Fruit fly (Drosophila melanogaster): Measurements from ENCODE around the gene lz.

The lz gene

DNA sequence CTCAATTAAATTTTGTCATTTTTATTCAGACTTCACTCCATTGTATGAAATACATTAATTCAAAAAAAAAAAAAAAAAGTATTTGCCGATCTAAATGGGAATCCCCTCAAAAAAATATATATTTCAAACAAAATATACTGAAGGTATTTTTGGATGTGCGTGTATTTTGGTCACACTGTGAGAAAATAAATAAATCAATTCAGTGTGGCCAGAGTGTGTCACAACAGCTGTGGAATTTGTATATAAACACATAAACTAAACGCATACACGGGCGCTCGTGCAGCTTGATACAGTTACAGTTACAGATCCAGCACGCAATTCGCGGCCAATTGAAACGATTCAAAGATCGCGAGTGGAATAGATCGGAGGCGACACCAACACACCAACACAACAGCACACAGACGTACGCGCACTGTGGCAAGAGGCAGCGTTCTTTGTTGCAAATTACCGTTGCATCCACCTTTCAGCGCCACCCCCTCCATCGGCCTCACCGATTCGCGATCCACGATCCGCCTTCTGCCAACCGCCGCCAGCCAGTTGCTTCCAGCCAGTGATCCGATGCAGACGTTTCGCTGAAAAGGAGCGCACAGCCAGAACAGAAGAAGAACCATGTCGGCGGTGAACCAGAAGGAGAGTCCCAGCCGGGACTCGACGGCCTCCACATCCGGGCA, 34.2 kb upstream of the lz start, which contains the start of gene CG17754 (continued):
- TF ChIP-seq B-H2 (GFP tag; optimal IDR thresholded peaks at IDR 0.05) (no peak), CkIIα-i1 (GFP tag; IDR thresholded peaks at IDR 0.05) (no peak), CG9797 (GFP tag; optimal IDR thresholded peaks at IDR 0.05) (peak; percentile 78), crp (GFP tag; optimal IDR thresholded peaks at IDR 0.05) (peak; percentile 21 to 83), CG11504 (tag; optimal IDR thresholded peaks at IDR 0.05) (peak; percentile 40), CG15073 (GFP tag; optimal IDR thresholded peaks at IDR 0.05) (no peak), CoRest (tag; optimal IDR thresholded peaks at IDR 0.05) (peak; percentile 79), CG13894 (tag; optimal IDR thresholded peaks at IDR 0.05) (no peak), zfh1 (GFP tag; IDR thresholded peaks at IDR 0.05) (no peak), CG8924 (tag; optimal IDR thresholded peaks at IDR 0.05) (peak; percentile 34), Abd-B (GFP tag; optimal IDR thresholded peaks at IDR 0.05) (no peak), NC2α (GFP tag; optimal IDR thresholded peaks at IDR 0.05) (no peak), CG17328 (GFP tag; IDR thresholded peaks at IDR 0.05) (no peak)

DNA sequence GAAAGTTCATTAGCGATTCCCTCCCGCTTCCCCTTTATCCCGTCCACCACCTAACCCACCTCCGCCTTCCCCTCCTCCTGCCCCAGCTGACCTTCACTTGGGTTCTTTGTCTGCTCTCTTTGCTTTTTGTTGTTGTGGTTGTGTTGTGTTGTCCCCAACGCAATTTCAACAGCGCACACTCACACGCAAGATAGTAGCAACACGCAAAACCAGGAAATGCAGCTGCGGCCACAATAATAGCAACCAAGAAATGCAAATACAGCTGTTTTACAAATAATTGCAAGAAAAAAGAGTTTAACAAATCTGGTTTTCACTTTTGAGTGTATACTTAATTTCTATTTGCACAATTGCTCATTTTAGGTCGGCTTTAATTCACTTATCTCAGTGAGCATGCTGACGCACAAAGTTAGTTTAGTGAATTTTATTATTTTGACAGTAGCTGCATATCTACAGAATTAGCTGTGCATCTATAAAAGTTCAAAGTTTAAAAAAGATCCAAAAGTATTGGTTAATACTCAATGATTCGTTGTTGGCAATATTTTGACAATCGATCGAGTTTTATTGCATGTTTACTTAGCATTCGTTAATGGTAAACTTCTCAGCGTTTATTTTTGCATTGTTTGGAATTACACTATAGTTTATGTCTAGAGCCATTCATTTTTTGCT, 33.1 kb upstream of the lz start:
- TF ChIP-seq CG1603 (tag; optimal IDR thresholded peaks at IDR 0.05) = peak; percentile 54
- no peak for TF ChIP-seq CG6175 (GFP tag; IDR thresholded peaks at IDR 0.05)
- no peak for TF ChIP-seq CG31441 (GFP tag; IDR thresholded peaks at IDR 0.05)
- TF ChIP-seq CG9437 (GFP tag; optimal IDR thresholded peaks at IDR 0.05) = peak; percentile 7
- no peak for TF ChIP-seq tio (GFP tag; optimal IDR thresholded peaks at IDR 0.05)
- no peak for TF ChIP-seq abd-A (tag; optimal IDR thresholded peaks at IDR 0.05)
- TF ChIP-seq slp2 (GFP tag; optimal IDR thresholded peaks at IDR 0.05) = no peak
- TF ChIP-seq CG9817 (tag; optimal IDR thresholded peaks at IDR 0.05) = no peak
- no peak for TF ChIP-seq NK7.1 (GFP tag; optimal IDR thresholded peaks at IDR 0.05)
- TF ChIP-seq Ets97D (GFP tag; optimal IDR thresholded peaks at IDR 0.05) = no peak
- TF ChIP-seq pnt (GFP tag; optimal IDR thresholded peaks at IDR 0.05) = peak; percentile 3
- TF ChIP-seq ac (GFP tag; optimal IDR thresholded peaks at IDR 0.05) = no peak
- TF ChIP-seq gcm2 (GFP tag; optimal IDR thresholded peaks at IDR 0.05) = no peak
- peak; percentile 24 for TF ChIP-seq Blimp-1 (GFP tag; optimal IDR thresholded peaks at IDR 0.05)
- no peak for TF ChIP-seq bab2 (GFP tag; optimal IDR thresholded peaks at IDR 0.05)
- no peak for TF ChIP-seq inv (GFP tag; IDR thresholded peaks at IDR 0.05; ENCODE audit: partially characterized antibody)
- no peak for TF ChIP-seq sd (tag; optimal IDR thresholded peaks at IDR 0.05)
- TF ChIP-seq CG3847 (GFP tag; IDR thresholded peaks at IDR 0.05) = no peak
- peak; percentile 31 for TF ChIP-seq Oli (tag; optimal IDR thresholded peaks at IDR 0.05)
- TF ChIP-seq MESR4 (GFP tag; optimal IDR thresholded peaks at IDR 0.05) = no peak
- TF ChIP-seq tup (GFP tag; optimal IDR thresholded peaks at IDR 0.05) = no peak
- TF ChIP-seq CG8944 (GFP tag; optimal IDR thresholded peaks at IDR 0.05) = no peak
- TF ChIP-seq cato (GFP tag; optimal IDR thresholded peaks at IDR 0.05; ENCODE audit: borderline replicate concordance) = no peak
- TF ChIP-seq CG10959 (GFP tag; IDR thresholded peaks at IDR 0.05) = no peak
- no peak for TF ChIP-seq CG15479 (GFP tag; optimal IDR thresholded peaks at IDR 0.05)
- no peak for TF ChIP-seq CG17829 (tag; optimal IDR thresholded peaks at IDR 0.05)
- no peak for TF ChIP-seq CG14667 (GFP tag; IDR thresholded peaks at IDR 0.05)
- peak; percentile 7 for TF ChIP-seq Camta (GFP tag; optimal IDR thresholded peaks at IDR 0.05)
- TF ChIP-seq CG32532 (GFP tag; IDR thresholded peaks at IDR 0.05) = no peak
- TF ChIP-seq CG5953 (GFP tag; IDR thresholded peaks at IDR 0.05) = no peak
- TF ChIP-seq Aef1 (GFP tag; IDR thresholded peaks at IDR 0.05) = no peak
- no peak for TF ChIP-seq CG7963 (GFP tag; IDR thresholded peaks at IDR 0.05; ENCODE audit: partially characterized antibody)
- TF ChIP-seq tap (tag; optimal IDR thresholded peaks at IDR 0.05) = no peak
- TF ChIP-seq Bteb2 (GFP tag; optimal IDR thresholded peaks at IDR 0.05) = no peak
- no peak for TF ChIP-seq Dbx (GFP tag; IDR thresholded peaks at IDR 0.05)
- no peak for TF ChIP-seq Atf6 (GFP tag; IDR thresholded peaks at IDR 0.05)

Measured in whole organism, embryonic.